Worm (Caenorhabditis elegans) whole organism, L2 larva: ENCODE measurements around the gene nlp-5.

Source experiments
- nhr-11 ChIP-seq: fragments of 150-350 bp; optimal IDR thresholded peaks from 2 replicates; lab custom pipeline; 2014; ENCODE audit warnings: missing biosample characterization, missing genetic modification characterization
- skn-1 ChIP-seq: sonication (generic microtip); optimal IDR thresholded peaks from 2 replicates; lab custom pipeline; 2017; ENCODE audit warnings: missing biosample characterization, missing genetic modification characterization
- unc-62 ChIP-seq: fragments of 150-350 bp; optimal IDR thresholded peaks from 2 replicates; lab custom pipeline; 2014; ENCODE audit warnings: missing biosample characterization, missing genetic modification reagents, missing genetic modification characterization

ce11 chrII:8212680-8213079 lies 25.6 kb upstream of the nlp-5 start, which contains the start of gene twk-3:
- TF ChIP-seq nhr-11 (tag; lab: Kevin White, UChicago), result no peak
- no peak for TF ChIP-seq skn-1 (tag; lab: Kevin White, UChicago)
- TF ChIP-seq unc-62 (GFP tag; lab: Kevin White, UChicago), result no peak
